Worm (Caenorhabditis elegans) whole organism, L4 larva: ENCODE measurements around the gene symk-1.

ENCODE experiments used
- F49E8.2 ChIP-seq: sonication (generic microtip); optimal IDR thresholded peaks from 2 replicates; lab custom pipeline; 2016; ENCODE audit warnings: missing compliant biosample characterization, mild to moderate bottlenecking, missing genetic modification characterization, borderline replicate concordance
- R02D3.7 ChIP-seq: fragments of 150-350 bp; sonication (generic microtip); optimal IDR thresholded peaks from 3 replicates; lab custom pipeline; 2014; ENCODE audit warnings: missing biosample characterization, missing genetic modification characterization
- T20F7.1 ChIP-seq: fragments of 200-800 bp; sonication (Bioruptor generic); optimal IDR thresholded peaks from 2 replicates; lab custom pipeline; 2018; ENCODE audit warnings: mild to moderate bottlenecking, missing genetic modification characterization, missing compliant biosample characterization
- Y48G9A.11 ChIP-seq: fragments of 200-800 bp; sonication (Bioruptor generic); IDR thresholded peaks from 2 replicates; pipeline ENCODE4 v1.3.6; 2022; ENCODE audit warnings: missing genetic modification reagents, missing genetic modification characterization, missing compliant biosample characterization
- ZK337.2 ChIP-seq: fragments of 200-800 bp; sonication (Bioruptor generic); IDR thresholded peaks from 2 replicates; pipeline ENCODE4 v1.3.6; 2022; ENCODE audit warnings: missing genetic modification reagents, missing genetic modification characterization, missing compliant biosample characterization
- aha-1 ChIP-seq: fragments of 150-350 bp; peaks from one replicate; lab custom pipeline; 2014; ENCODE audit warnings: missing biosample characterization, missing genetic modification characterization
- aly-2 ChIP-seq: sonication (generic microtip); optimal IDR thresholded peaks from 2 replicates; lab custom pipeline; 2018; ENCODE audit warnings: missing biosample characterization, missing genetic modification characterization
- ama-1 ChIP-seq: fragments of 150-350 bp; optimal IDR thresholded peaks from 2 replicates; lab custom pipeline; 2014; ENCODE audit warnings: inconsistent platforms, mixed read lengths
- arid-1 ChIP-seq: fragments of 200-800 bp; sonication (Bioruptor generic); conservative IDR thresholded peaks from 2 replicates; pipeline ENCODE4 v1.3.6; 2022; ENCODE audit warnings: missing genetic modification reagents, missing genetic modification characterization, missing compliant biosample characterization
- ceh-20 ChIP-seq: fragments of 200-800 bp; sonication (Bioruptor generic); IDR thresholded peaks from 2 replicates; pipeline ENCODE4 v1.3.6; 2022; ENCODE audit warnings: missing genetic modification reagents, missing genetic modification characterization, missing compliant biosample characterization
- cey-2 ChIP-seq: sonication (generic microtip); optimal IDR thresholded peaks from 3 replicates; lab custom pipeline; 2017; ENCODE audit warnings: missing genetic modification characterization, mild to moderate bottlenecking, missing compliant biosample characterization, antibody characterized with exemption, borderline replicate concordance; ENCODE audit not compliant: insufficient read depth
- daf-12 ChIP-seq: fragments of 150-350 bp; optimal IDR thresholded peaks from 2 replicates; lab custom pipeline; 2014; ENCODE audit warnings: missing biosample characterization, missing genetic modification reagents, missing genetic modification characterization
- daf-19 ChIP-seq: fragments of 200-800 bp; sonication (Bioruptor generic); conservative IDR thresholded peaks from 2 replicates; pipeline ENCODE4 v1.3.6; 2022; ENCODE audit warnings: missing genetic modification characterization, missing compliant biosample characterization
- dmd-8 ChIP-seq: fragments of 200-800 bp; sonication (Bioruptor generic); IDR thresholded peaks from 2 replicates; pipeline ENCODE4 v1.3.6; 2022; ENCODE audit warnings: missing genetic modification characterization, missing compliant biosample characterization
- dmd-9 ChIP-seq: fragments of 200-800 bp; sonication (Bioruptor generic); IDR thresholded peaks from 2 replicates; pipeline ENCODE4 v1.3.6; 2022; ENCODE audit warnings: missing genetic modification reagents, missing genetic modification characterization, missing compliant biosample characterization
- dpl-1 ChIP-seq: fragments of 150-350 bp; optimal IDR thresholded peaks from 2 replicates; lab custom pipeline; 2014; ENCODE audit warnings: missing biosample characterization, missing genetic modification reagents, missing genetic modification characterization
- egl-43 ChIP-seq: fragments of 200-800 bp; sonication (Bioruptor generic); IDR thresholded peaks from 2 replicates; pipeline ENCODE4 v1.3.6; 2022; ENCODE audit warnings: missing genetic modification reagents, missing genetic modification characterization, missing compliant biosample characterization
- hlh-30 ChIP-seq: sonication (generic microtip); optimal IDR thresholded peaks from 2 replicates; lab custom pipeline; 2017; ENCODE audit warnings: antibody characterized with exemption, mild to moderate bottlenecking, missing genetic modification characterization, missing compliant biosample characterization; ENCODE audit not compliant: insufficient read depth
- hmg-1.1 ChIP-seq: fragments of 200-800 bp; sonication (Bioruptor generic); IDR thresholded peaks from 2 replicates; pipeline ENCODE4 v1.3.6; 2022; ENCODE audit warnings: missing genetic modification reagents, missing genetic modification characterization, missing compliant biosample characterization
- jun-1 ChIP-seq: fragments of 150-350 bp; optimal IDR thresholded peaks from 2 replicates; lab custom pipeline; 2014; ENCODE audit warnings: missing biosample characterization, missing genetic modification reagents, missing genetic modification characterization
- lim-7 ChIP-seq: fragments of 200-800 bp; sonication (Bioruptor generic); IDR thresholded peaks from 2 replicates; pipeline ENCODE4 v1.3.6; 2022; ENCODE audit warnings: missing genetic modification characterization, missing compliant biosample characterization
- mes-2 ChIP-seq: sonication (generic microtip); optimal IDR thresholded peaks from 2 replicates; lab custom pipeline; 2016; ENCODE audit warnings: missing genotype, mild to moderate bottlenecking, missing genetic modification characterization, missing compliant biosample characterization; ENCODE audit not compliant: poor library complexity, severe bottlenecking
- nhr-25 ChIP-seq: sonication (generic microtip); optimal IDR thresholded peaks from 2 replicates; lab custom pipeline; 2017; ENCODE audit warnings: missing genetic modification characterization, mild to moderate bottlenecking, missing compliant biosample characterization, antibody characterized with exemption, moderate library complexity, borderline replicate concordance; ENCODE audit not compliant: insufficient read depth
- nhr-41 ChIP-seq: fragments of 200-800 bp; sonication (Bioruptor generic); IDR thresholded peaks from 2 replicates; pipeline ENCODE4 v1.3.6; 2022; ENCODE audit warnings: missing genetic modification reagents, missing genetic modification characterization, missing compliant biosample characterization
- nhr-42 ChIP-seq: fragments of 200-800 bp; sonication (Bioruptor generic); IDR thresholded peaks from 2 replicates; pipeline ENCODE4 v1.3.6; 2022; ENCODE audit warnings: missing genetic modification characterization, missing compliant biosample characterization
- nhr-77 ChIP-seq: fragments of 150-350 bp; optimal IDR thresholded peaks from 2 replicates; lab custom pipeline; 2014; ENCODE audit warnings: missing biosample characterization, missing genetic modification characterization
- pha-4 ChIP-seq, 2 experiments: fragments of 150-350 bp in 1 of 2; fragments of 200-800 bp in 1 of 2; sonication (Bioruptor generic) in 1 of 2; IDR thresholded peaks in 1 of 2; optimal IDR thresholded peaks in 1 of 2; 2 replicates each; pipeline versions ENCODE4 v1.3.6 to Lab custom; 2014 to 2022; ENCODE audit warnings: missing genetic modification characterization in 2 of 2, missing genetic modification reagents in 2 of 2, missing biosample characterization in 1 of 2, missing compliant biosample characterization in 1 of 2
- php-3 ChIP-seq: fragments of 200-800 bp; sonication (Bioruptor generic); IDR thresholded peaks from 2 replicates; pipeline ENCODE4 v1.3.6; 2022; ENCODE audit warnings: missing genetic modification reagents, missing genetic modification characterization, missing compliant biosample characterization
- pqm-1 ChIP-seq: sonication (generic microtip); optimal IDR thresholded peaks from 2 replicates; lab custom pipeline; 2017; ENCODE audit warnings: missing biosample characterization, missing genetic modification characterization
- set-16 ChIP-seq: fragments of 200-800 bp; sonication (Bioruptor generic); IDR thresholded peaks from 2 replicates; pipeline ENCODE4 v1.3.6; 2022; ENCODE audit warnings: missing genetic modification reagents, missing genetic modification characterization, missing compliant biosample characterization
- skn-1 ChIP-seq: fragments of 150-350 bp; optimal IDR thresholded peaks from 2 replicates; lab custom pipeline; 2014; ENCODE audit warnings: missing biosample characterization, missing genetic modification characterization
- snpc-1.2 ChIP-seq: fragments of 200-800 bp; sonication (Bioruptor generic); IDR thresholded peaks from 2 replicates; pipeline ENCODE4 v1.3.6; 2022; ENCODE audit warnings: missing genetic modification reagents, missing genetic modification characterization, missing compliant biosample characterization
- spr-1 ChIP-seq: sonication (generic microtip); optimal IDR thresholded peaks from 2 replicates; lab custom pipeline; 2016; ENCODE audit warnings: mild to moderate bottlenecking, missing genetic modification characterization, missing compliant biosample characterization
- tag-97 ChIP-seq: fragments of 200-800 bp; sonication (Bioruptor generic); IDR thresholded peaks from 2 replicates; pipeline ENCODE4 v1.3.6; 2022; ENCODE audit warnings: missing genetic modification characterization, missing compliant biosample characterization
- unc-62 ChIP-seq, 3 experiments: fragments of 150-350 bp in 1 of 3; sonication (generic microtip); optimal IDR thresholded peaks in 2 of 3; peaks in 1 of 3; 1 replicate in 1 of 3; 2 replicates in 2 of 3; lab custom pipeline; 2014 to 2017; ENCODE audit warnings: missing biosample characterization in 3 of 3, missing genetic modification characterization in 3 of 3, missing genetic modification reagents in 3 of 3, missing genotype in 1 of 3
- vab-7 ChIP-seq: fragments of 200-800 bp; sonication (Bioruptor generic); IDR thresholded peaks from 2 replicates; pipeline ENCODE4 v1.3.6; 2022; ENCODE audit warnings: missing genetic modification reagents, missing genetic modification characterization, missing compliant biosample characterization
- zag-1 ChIP-seq: fragments of 150-350 bp; optimal IDR thresholded peaks from 2 replicates; lab custom pipeline; 2014; ENCODE audit warnings: missing biosample characterization, missing genetic modification characterization
- zfp-2 ChIP-seq: sonication (generic microtip); optimal IDR thresholded peaks from 2 replicates; lab custom pipeline; 2016; ENCODE audit warnings: mild to moderate bottlenecking, missing genetic modification characterization, missing compliant biosample characterization
- zip-11 ChIP-seq: fragments of 200-800 bp; sonication (Bioruptor generic); IDR thresholded peaks from 2 replicates; pipeline ENCODE4 v1.3.6; 2022; ENCODE audit warnings: missing genetic modification characterization, missing compliant biosample characterization

The symk-1 gene

DNA sequence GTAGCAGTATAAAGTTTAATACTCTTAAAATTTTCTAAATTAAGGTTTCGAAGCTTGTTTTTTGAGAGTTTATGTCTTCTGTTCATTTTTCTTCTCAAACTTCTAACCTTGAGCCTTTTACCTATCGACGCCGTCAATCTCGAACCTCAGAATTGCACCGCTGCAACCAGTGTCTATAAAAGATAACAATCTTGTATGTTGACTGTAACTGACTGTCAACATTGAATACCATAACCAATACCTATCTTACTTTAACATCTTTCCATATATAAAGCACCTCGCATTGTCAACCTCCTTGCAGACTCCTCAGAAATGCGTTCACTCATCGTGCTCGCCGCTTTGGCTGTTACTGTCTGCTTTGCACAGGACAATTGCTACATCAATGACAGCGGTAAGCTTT is 48.6 kb downstream of the symk-1 start, which contains the start of gene grd-5:
Gene grd-5, plus strand, starts transcription at position 295 of the 400 bp plus-strand sequence.
- TF ChIP-seq aha-1 (peak; percentile 79), cey-2 (tag; lab: Kevin White, UChicago) (no peak), Y48G9A.11 (GFP tag; lab: Robert Waterston, UW) (no peak)

DNA sequence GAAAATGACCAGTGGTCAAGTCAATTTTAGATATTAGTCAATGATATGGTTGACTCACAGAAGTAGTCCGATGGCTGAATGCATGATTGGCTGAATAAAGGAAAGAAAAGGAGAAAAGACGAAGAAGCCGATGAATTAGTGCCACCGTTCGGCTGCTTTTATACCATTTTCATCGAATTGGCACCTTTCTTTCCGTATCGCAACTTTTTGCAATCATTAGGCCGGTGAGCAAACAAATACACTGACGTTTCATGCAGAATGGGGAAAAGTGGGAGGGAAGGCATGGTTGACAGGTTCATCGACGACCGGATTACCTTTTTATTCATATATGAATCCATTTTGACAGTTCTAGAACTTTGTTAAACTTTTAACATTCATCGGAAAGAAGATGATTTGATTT is 51.1 kb downstream of the symk-1 start, which contains the start of gene idpc-2:
Gene idpc-2, minus strand, starts transcription at position 101 of the 400 bp plus-strand sequence.
- TF ChIP-seq ama-1 (no peak), unc-62 (GFP tag; optimal IDR thresholded peaks at IDR 0.05 in 1 of 2; lab: Kevin White, UChicago) (no peak), unc-62 (tag; optimal IDR thresholded peaks at IDR 0.05; lab: Kevin White, UChicago) (no peak), daf-12 (tag; lab: Kevin White, UChicago) (no peak), vab-7 (no peak)

DNA sequence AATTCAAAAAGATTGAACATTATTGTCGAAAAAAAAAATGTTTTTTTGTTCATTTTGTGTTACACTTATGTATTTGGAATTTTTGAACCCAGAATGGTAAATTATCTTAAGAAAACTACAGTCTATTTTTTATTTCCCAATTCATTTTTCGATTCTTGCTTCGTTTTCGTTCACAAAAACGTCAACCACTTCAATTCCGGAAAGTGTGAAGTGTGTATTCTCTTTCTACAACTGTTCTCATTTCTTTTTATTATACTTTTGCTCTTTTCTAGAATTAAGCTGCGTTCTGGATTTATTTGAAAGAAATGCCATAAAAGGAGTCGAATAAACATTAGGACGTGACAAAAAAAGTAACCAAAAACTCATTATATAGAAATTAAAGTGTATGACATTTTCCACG is 52.2 kb downstream of the symk-1 start, which contains the start of gene F41E6.1:
Gene F41E6.1, plus strand, starts transcription at position 301 of the 400 bp plus-strand sequence.
- TF ChIP-seq pqm-1 (tag; lab: Kevin White, UChicago), result no peak
- no peak for TF ChIP-seq spr-1 (tag; lab: Kevin White, UChicago)
- no peak for TF ChIP-seq hmg-1.1 (GFP tag; lab: Robert Waterston, UW)
- no peak for TF ChIP-seq nhr-42 (GFP tag; lab: Robert Waterston, UW)
- TF ChIP-seq ama-1, result no peak
- no peak for TF ChIP-seq mes-2 (tag; lab: Kevin White, UChicago)
- TF ChIP-seq dmd-8 (GFP tag; lab: Robert Waterston, UW), result no peak
- TF ChIP-seq egl-43 (GFP tag; lab: Robert Waterston, UW), result no peak
- no peak for TF ChIP-seq dpl-1 (GFP tag; lab: Kevin White, UChicago)
- TF ChIP-seq snpc-1.2 (GFP tag; lab: Robert Waterston, UW), result no peak
- no peak for TF ChIP-seq Y48G9A.11 (GFP tag; lab: Robert Waterston, UW)
- TF ChIP-seq jun-1, result no peak
- no peak for TF ChIP-seq nhr-77 (tag; lab: Kevin White, UChicago)
- no peak for TF ChIP-seq zag-1
- no peak for TF ChIP-seq set-16

DNA sequence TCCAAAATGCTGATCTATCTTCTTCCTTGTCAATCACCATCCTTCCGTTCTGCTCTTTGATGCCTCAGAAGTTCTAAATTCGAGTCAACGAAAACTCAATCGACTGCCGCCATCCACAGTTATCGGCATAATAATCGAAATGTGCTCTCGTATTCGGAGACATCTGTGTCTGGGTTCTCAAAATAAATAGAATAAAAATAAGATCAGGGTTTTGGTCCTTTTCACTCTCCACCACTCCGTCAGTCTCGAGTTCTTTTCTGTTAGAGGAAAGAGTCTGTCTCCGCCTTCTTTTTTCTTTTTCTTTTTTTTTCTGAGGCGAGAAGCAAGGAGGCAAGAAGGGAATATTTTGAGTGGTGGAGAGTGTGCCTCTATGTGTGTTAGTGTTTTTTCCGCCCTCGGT is 53.6 kb downstream of the symk-1 start, which contains the start of gene F41E6.17:
Gene F41E6.17, plus strand, starts transcription at position 348 of the 400 bp plus-strand sequence.
- TF ChIP-seq hlh-30, result peak; percentile 15
- TF ChIP-seq arid-1 (GFP tag; lab: Robert Waterston, UW), result no peak
- no peak for TF ChIP-seq mes-2 (tag; lab: Kevin White, UChicago)
- no peak for TF ChIP-seq R02D3.7
- no peak for TF ChIP-seq pha-4 (GFP tag; IDR thresholded peaks at IDR 0.05; lab: Robert Waterston, UW)
- no peak for TF ChIP-seq pha-4 (tag; optimal IDR thresholded peaks at IDR 0.05; lab: Kevin White, UChicago)

DNA sequence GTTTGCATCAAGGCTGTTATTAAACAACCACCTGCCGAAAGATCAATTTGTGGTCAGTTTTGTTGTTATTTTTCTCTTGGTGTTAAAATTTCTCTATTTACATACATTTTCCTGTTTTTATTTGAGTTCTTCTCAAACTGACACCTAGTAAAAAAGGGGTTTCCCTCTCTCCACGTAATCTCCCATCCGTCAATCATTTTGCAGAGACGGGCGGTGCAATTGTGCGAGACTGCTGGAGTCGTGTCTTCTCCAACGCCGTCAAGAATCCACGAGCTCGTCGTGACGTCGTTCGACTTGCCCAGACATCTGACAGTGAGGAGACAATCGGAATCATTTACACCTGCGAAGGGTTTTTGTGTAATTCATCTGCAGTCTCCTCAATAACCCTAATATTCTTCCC is 56.3 kb downstream of the symk-1 start:
- TF ChIP-seq dmd-9 (GFP tag; lab: Robert Waterston, UW) (no peak), unc-62 (GFP tag; optimal IDR thresholded peaks at IDR 0.05 in 1 of 2; lab: Kevin White, UChicago) (peak in 1 of 2 experiments; percentile 50), unc-62 (tag; optimal IDR thresholded peaks at IDR 0.05; lab: Kevin White, UChicago) (no peak), skn-1 (no peak), zip-11 (GFP tag; lab: Robert Waterston, UW) (no peak), nhr-25 (tag; lab: Kevin White, UChicago) (no peak), ceh-20 (GFP tag; lab: Robert Waterston, UW) (peak; percentile 61; the same call in 1 of the 2 replicates), T20F7.1 (no peak), php-3 (GFP tag; lab: Robert Waterston, UW) (no peak), nhr-41 (GFP tag; lab: Robert Waterston, UW) (no peak), spr-1 (tag; lab: Kevin White, UChicago) (no peak), F49E8.2 (tag; lab: Kevin White, UChicago) (no peak), daf-19 (GFP tag; lab: Robert Waterston, UW) (no peak), tag-97 (GFP tag; lab: Robert Waterston, UW) (no peak), ZK337.2 (no peak), aly-2 (tag; lab: Kevin White, UChicago) (no peak), zfp-2 (tag; lab: Kevin White, UChicago) (no peak), lim-7 (GFP tag; lab: Robert Waterston, UW) (no peak)
- TF ChIP-seq, all 104 proteins: peak for 2
